Worm (Caenorhabditis elegans) whole organism, L3 larva: Measurements from ENCODE around the gene F42A9.7.

ENCODE experiments used
- R02D3.7 ChIP-seq: fragments of 150-350 bp; optimal IDR thresholded peaks from 2 replicates; lab custom pipeline; 2014; ENCODE audit warnings: missing biosample characterization, missing genetic modification characterization
- ZK546.5 ChIP-seq: sonication (generic microtip); optimal IDR thresholded peaks from 2 replicates; lab custom pipeline; 2017; ENCODE audit warnings: missing biosample characterization, missing genetic modification characterization
- aly-2 ChIP-seq: fragments of 150-350 bp; optimal IDR thresholded peaks from 2 replicates; lab custom pipeline; 2014; ENCODE audit warnings: missing biosample characterization, missing genetic modification characterization
- ama-1 ChIP-seq: fragments of 150-350 bp; optimal IDR thresholded peaks from 2 replicates; lab custom pipeline; 2018
- ceh-16 ChIP-seq: sonication (generic microtip); optimal IDR thresholded peaks from 2 replicates; lab custom pipeline; 2017; ENCODE audit warnings: missing biosample characterization, missing genetic modification characterization
- ceh-28 ChIP-seq: fragments of 150-350 bp; optimal IDR thresholded peaks from 2 replicates; lab custom pipeline; 2014; ENCODE audit warnings: missing biosample characterization, missing genetic modification reagents, missing genetic modification characterization
- ceh-82 ChIP-seq: fragments of 150-350 bp; optimal IDR thresholded peaks from 2 replicates; lab custom pipeline; 2014; ENCODE audit warnings: missing biosample characterization, missing genetic modification characterization
- ceh-9 ChIP-seq: sonication (generic microtip); optimal IDR thresholded peaks from 2 replicates; lab custom pipeline; 2018; ENCODE audit warnings: missing biosample characterization, missing genetic modification characterization
- daf-12 ChIP-seq: fragments of 150-350 bp; optimal IDR thresholded peaks from 2 replicates; lab custom pipeline; 2014; ENCODE audit warnings: missing biosample characterization, missing genetic modification reagents, missing genetic modification characterization
- egl-5 ChIP-seq: fragments of 150-350 bp; optimal IDR thresholded peaks from 2 replicates; lab custom pipeline; 2017; ENCODE audit warnings: missing biosample characterization, missing genetic modification reagents, missing genetic modification characterization, inconsistent platforms
- elt-1 ChIP-seq: fragments of 150-350 bp; optimal IDR thresholded peaks from 2 replicates; lab custom pipeline; 2014; ENCODE audit warnings: missing biosample characterization, missing genetic modification characterization
- elt-2 ChIP-seq: sonication (generic microtip); optimal IDR thresholded peaks from 2 replicates; lab custom pipeline; 2016; ENCODE audit warnings: missing genetic modification reagents, mild to moderate bottlenecking, missing genetic modification characterization, missing compliant biosample characterization
- elt-3 ChIP-seq, 3 experiments: fragments of 150-350 bp in 1 of 3; sonication (generic microtip) in 2 of 3; optimal IDR thresholded peaks; 2 replicates in 2 of 3; 4 replicates in 1 of 3; lab custom pipeline; 2014 to 2017; ENCODE audit warnings: missing biosample characterization in 3 of 3, missing genetic modification characterization in 3 of 3
- fkh-2 ChIP-seq: fragments of 150-350 bp; optimal IDR thresholded peaks from 2 replicates; lab custom pipeline; 2014; ENCODE audit warnings: missing biosample characterization, missing genetic modification reagents, missing genetic modification characterization
- fos-1 ChIP-seq: fragments of 150-350 bp; optimal IDR thresholded peaks from 2 replicates; lab custom pipeline; 2014; ENCODE audit warnings: missing biosample characterization, missing genetic modification characterization
- hmg-11 ChIP-seq: sonication (generic microtip); optimal IDR thresholded peaks from 2 replicates; lab custom pipeline; 2016; ENCODE audit warnings: missing genetic modification characterization, missing compliant biosample characterization
- jun-1 ChIP-seq: fragments of 150-350 bp; optimal IDR thresholded peaks from 2 replicates; lab custom pipeline; 2014; ENCODE audit warnings: missing biosample characterization, missing genetic modification reagents, missing genetic modification characterization
- lin-15B ChIP-seq: fragments of 150-350 bp; optimal IDR thresholded peaks from 2 replicates; lab custom pipeline; 2014; ENCODE audit warnings: missing biosample characterization, missing genetic modification characterization
- lin-39 ChIP-seq: fragments of 150-350 bp; optimal IDR thresholded peaks from 2 replicates; lab custom pipeline; 2018; ENCODE audit warnings: missing biosample characterization, missing genetic modification reagents, missing genetic modification characterization
- mdl-1 ChIP-seq: fragments of 150-350 bp; optimal IDR thresholded peaks from 2 replicates; lab custom pipeline; 2014; ENCODE audit warnings: missing biosample characterization, missing genetic modification characterization
- nfya-1 ChIP-seq: sonication (generic microtip); optimal IDR thresholded peaks from 2 replicates; lab custom pipeline; 2017; ENCODE audit warnings: missing genetic modification characterization, mild to moderate bottlenecking, missing compliant biosample characterization, antibody characterized with exemption, moderate library complexity; ENCODE audit not compliant: insufficient read depth
- nhr-12 ChIP-seq: fragments of 150-350 bp; optimal IDR thresholded peaks from 2 replicates; lab custom pipeline; 2014; ENCODE audit warnings: missing biosample characterization, missing genetic modification characterization
- nhr-23 ChIP-seq: fragments of 150-350 bp; optimal IDR thresholded peaks from 2 replicates; lab custom pipeline; 2014; ENCODE audit warnings: missing biosample characterization, missing genetic modification reagents, missing genetic modification characterization
- nhr-43 ChIP-seq: sonication (generic microtip); optimal IDR thresholded peaks from 2 replicates; lab custom pipeline; 2016; ENCODE audit warnings: mild to moderate bottlenecking, missing genetic modification characterization, missing compliant biosample characterization; ENCODE audit not compliant: poor library complexity, severe bottlenecking
- nhr-67 ChIP-seq: fragments of 150-350 bp; optimal IDR thresholded peaks from 2 replicates; lab custom pipeline; 2014; ENCODE audit warnings: missing biosample characterization, missing genetic modification characterization
- nhr-76 ChIP-seq: fragments of 150-350 bp; sonication (generic microtip); optimal IDR thresholded peaks from 5 replicates; lab custom pipeline; 2014; ENCODE audit warnings: missing biosample characterization, missing genetic modification characterization
- pha-4 ChIP-seq: fragments of 150-350 bp; optimal IDR thresholded peaks from 2 replicates; lab custom pipeline; 2014; ENCODE audit warnings: missing biosample characterization, missing genetic modification reagents, missing genetic modification characterization
- pqm-1 ChIP-seq: fragments of 150-350 bp; optimal IDR thresholded peaks from 2 replicates; lab custom pipeline; 2017; ENCODE audit warnings: missing biosample characterization, missing genetic modification characterization, inconsistent platforms
- skn-1 ChIP-seq: fragments of 150-350 bp; optimal IDR thresholded peaks from 2 replicates; lab custom pipeline; 2014; ENCODE audit warnings: missing biosample characterization, missing genetic modification characterization
- snpc-4 ChIP-seq: fragments of 150-350 bp; optimal IDR thresholded peaks from 2 replicates; lab custom pipeline; 2014; ENCODE audit warnings: missing biosample characterization, missing genetic modification characterization
- tbx-2 ChIP-seq: sonication (generic microtip); optimal IDR thresholded peaks from 2 replicates; lab custom pipeline; 2016; ENCODE audit warnings: mild to moderate bottlenecking, missing genetic modification characterization, missing compliant biosample characterization
- unc-62 ChIP-seq: fragments of 150-350 bp; sonication (generic microtip); optimal IDR thresholded peaks from 4 replicates; lab custom pipeline; 2014; ENCODE audit warnings: missing biosample characterization, missing genetic modification reagents, missing genetic modification characterization
- zag-1 ChIP-seq: fragments of 150-350 bp; optimal IDR thresholded peaks from 2 replicates; lab custom pipeline; 2014; ENCODE audit warnings: missing biosample characterization, missing genetic modification characterization
- ztf-4 ChIP-seq: fragments of 150-350 bp; optimal IDR thresholded peaks from 2 replicates; lab custom pipeline; 2014; ENCODE audit warnings: missing biosample characterization, missing genetic modification characterization

F42A9.7 gene

ce11 chrIV:8595317-8595716 is 21.6 kb downstream of the F42A9.7 start, which contains the start of gene Y59H11AR.3:
Gene Y59H11AR.3 (minus strand): TSS chrIV:8595417.
- TF ChIP-seq ceh-16 (tag; lab: Kevin White, UChicago): no peak
- TF ChIP-seq ZK546.5: no peak
- TF ChIP-seq lin-39 (tag; lab: Kevin White, UChicago): no peak
- TF ChIP-seq ama-1 (lab: Kevin White, UChicago): no peak
- TF ChIP-seq egl-5: no peak
- no peak for TF ChIP-seq ceh-82 (tag; lab: Kevin White, UChicago)
- TF ChIP-seq nhr-76 (tag; lab: Kevin White, UChicago): no peak
- TF ChIP-seq elt-3 (tag; optimal IDR thresholded peaks at IDR 0.05; lab: Kevin White, UChicago): no peak
- TF ChIP-seq aly-2 (tag; lab: Kevin White, UChicago): no peak
- no peak for TF ChIP-seq fos-1 (tag; lab: Kevin White, UChicago)
- TF ChIP-seq, all 47 proteins: peak for 0

- no peak for TF ChIP-seq ceh-9
- peak; percentile 12 for TF ChIP-seq nfya-1 (tag; lab: Kevin White, UChicago)
- TF ChIP-seq nhr-12 (tag; lab: Kevin White, UChicago): no peak
- TF ChIP-seq ztf-4 (tag; lab: Kevin White, UChicago): no peak
These were observed 29.3 kb downstream of the F42A9.7 start for ce11 chrIV:8587605-8588004.

- TF ChIP-seq ceh-16 (tag; lab: Kevin White, UChicago): no peak
- no peak for TF ChIP-seq mdl-1
- peak; percentile 59 for TF ChIP-seq lin-15B (tag; lab: Kevin White, UChicago)
- TF ChIP-seq unc-62 (GFP tag; lab: Kevin White, UChicago): peak; percentile 95
- TF ChIP-seq hmg-11 (tag; lab: Kevin White, UChicago): peak; percentile 80
- peak; percentile 26 for TF ChIP-seq zag-1 (tag; lab: Kevin White, UChicago)
- peak; percentile 49 for TF ChIP-seq nfya-1 (tag; lab: Kevin White, UChicago)
- TF ChIP-seq nhr-23 (tag; lab: Kevin White, UChicago): no peak
- TF ChIP-seq snpc-4 (tag; lab: Kevin White, UChicago): no peak
- TF ChIP-seq egl-5: no peak
- TF ChIP-seq pqm-1 (tag; lab: Kevin White, UChicago): peak; percentile 29
- TF ChIP-seq lin-39 (tag; lab: Kevin White, UChicago): peak; percentile 75
- TF ChIP-seq nhr-43: no peak
- peak; percentile 11 for TF ChIP-seq R02D3.7
- TF ChIP-seq fos-1 (tag; lab: Kevin White, UChicago): peak; percentile 23
- no peak for TF ChIP-seq fkh-2 (tag; lab: Kevin White, UChicago)
- TF ChIP-seq elt-1 (tag; lab: Kevin White, UChicago): peak; percentile 14
- TF ChIP-seq jun-1 (tag; lab: Kevin White, UChicago): peak; percentile 59
- TF ChIP-seq ama-1 (lab: Kevin White, UChicago): peak; percentile 20
- peak; percentile 54 for TF ChIP-seq ceh-82 (tag; lab: Kevin White, UChicago)
- TF ChIP-seq daf-12: no peak
- TF ChIP-seq ceh-28 (tag; lab: Kevin White, UChicago): peak; percentile 17
- TF ChIP-seq pha-4: peak; percentile 40
These were observed 29.9 kb downstream of the F42A9.7 start for ce11 chrIV:8587057-8587456.

- TF ChIP-seq skn-1 (peak; percentile 67), pha-4 (peak; percentile 51), pqm-1 (tag; lab: Kevin White, UChicago) (peak; percentile 93), tbx-2 (tag; lab: Kevin White, UChicago) (no peak), nhr-67 (no peak), elt-2 (tag; lab: Kevin White, UChicago) (peak; percentile 97), nhr-12 (tag; lab: Kevin White, UChicago) (no peak), jun-1 (tag; lab: Kevin White, UChicago) (peak; percentile 49)
These were observed 31.6 kb downstream of the F42A9.7 start, which contains the start of gene catp-7 for ce11 chrIV:8585076-8586033. Gene catp-7 (plus strand): TSS chrIV:8585983.
